Worm (Caenorhabditis elegans): Measurements from ENCODE around the gene clec-68.

Gene clec-68

ce11 chrIV:3947377-3947956 is 21.2 kb downstream of the clec-68 start:
- 0 out of 2 replicates have a peak, but pooled peaks have one; percentile 32 for TF ChIP-seq scrt-1 (GFP tag; IDR thresholded peaks at IDR 0.05)

ce11 chrIV:3956095-3956494 is 29.9 kb downstream of the clec-68 start, which contains the start of gene clec-73:
clec-73 (minus strand) TSS chrIV:3956195.
- TF ChIP-seq hmg-4 (GFP tag; optimal IDR thresholded peaks at IDR 0.05) (no peak), pes-1 (GFP tag; IDR thresholded peaks at IDR 0.05) (no peak), B0310.2 (tag; optimal IDR thresholded peaks at IDR 0.05) (no peak), flt-1 (GFP tag; IDR thresholded peaks at IDR 0.05) (no peak), sea-1 (GFP tag; conservative IDR thresholded peaks at IDR 0.05) (no peak), ets-7 (tag; optimal IDR thresholded peaks at IDR 0.05) (no peak), hnd-1 (tag; optimal IDR thresholded peaks at IDR 0.05) (no peak), ama-1 (optimal IDR thresholded peaks at IDR 0.05) (no peak), ceh-36 (tag; optimal IDR thresholded peaks at IDR 0.05) (no peak), scrt-1 (GFP tag; IDR thresholded peaks at IDR 0.05) (no peak), F13C5.2 (tag; optimal IDR thresholded peaks at IDR 0.05) (no peak)

DNA sequence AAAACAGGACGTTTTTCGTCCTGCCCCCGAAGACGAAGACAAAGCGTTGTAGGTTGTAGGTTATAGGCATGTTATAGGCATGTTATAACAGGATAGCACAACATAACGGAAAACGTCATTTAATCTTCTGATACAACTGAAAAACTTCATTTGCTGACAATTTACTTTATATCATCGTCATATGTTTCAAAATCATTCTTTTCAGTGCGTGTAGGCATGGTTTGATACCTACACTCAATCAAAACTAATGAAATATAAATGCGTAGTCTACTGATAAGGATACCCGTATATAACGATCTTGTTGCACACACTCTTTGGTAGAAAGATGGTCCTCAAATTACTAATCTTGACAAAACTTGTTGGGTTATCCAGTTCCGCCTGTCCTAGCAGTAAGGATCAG is 30.5 kb downstream of the clec-68 start, which contains the start of gene clec-74:
TSS of gene clec-74 (plus strand) at position 301 of the 400 bp plus-strand sequence.
- no peak for TF ChIP-seq pes-1 (GFP tag; IDR thresholded peaks at IDR 0.05)
- TF ChIP-seq sea-1 (GFP tag; conservative IDR thresholded peaks at IDR 0.05), result no peak
- TF ChIP-seq F13C5.2 (tag; optimal IDR thresholded peaks at IDR 0.05), result no peak
- TF ChIP-seq hnd-1 (tag; optimal IDR thresholded peaks at IDR 0.05), result no peak
- TF ChIP-seq hmg-4 (GFP tag; optimal IDR thresholded peaks at IDR 0.05), result no peak
- TF ChIP-seq tra-4 (tag; optimal IDR thresholded peaks at IDR 0.05), result no peak
- TF ChIP-seq ceh-36 (tag; optimal IDR thresholded peaks at IDR 0.05), result no peak
- TF ChIP-seq ceh-13 (GFP tag; optimal IDR thresholded peaks at IDR 0.05), result no peak
- TF ChIP-seq B0310.2 (tag; optimal IDR thresholded peaks at IDR 0.05), result no peak
- no peak for TF ChIP-seq ama-1 (optimal IDR thresholded peaks at IDR 0.05)
- TF ChIP-seq flt-1 (GFP tag; IDR thresholded peaks at IDR 0.05), result no peak
- no peak for TF ChIP-seq scrt-1 (GFP tag; IDR thresholded peaks at IDR 0.05)

DNA sequence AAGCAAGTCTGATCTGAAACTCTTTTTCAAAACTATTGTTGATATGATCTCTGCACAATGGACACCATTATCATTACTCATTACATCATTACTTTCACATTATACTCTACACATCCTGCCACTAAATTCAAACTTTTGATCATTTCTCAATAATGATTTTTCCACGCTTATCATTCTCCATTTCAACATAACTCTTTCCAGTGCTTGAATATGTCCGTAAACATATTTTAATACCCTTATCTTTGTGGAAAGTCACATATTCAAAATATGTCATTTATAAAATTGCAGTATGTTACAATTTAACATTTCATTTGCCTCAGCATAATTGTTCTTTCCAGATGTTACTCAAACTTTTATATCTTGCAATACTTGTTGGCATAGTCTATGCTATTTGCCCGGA is 34.2 kb downstream of the clec-68 start, which contains the start of gene clec-75:
TSS of gene clec-75 (plus strand) at position 339 of the 400 bp plus-strand sequence.
- TF ChIP-seq hmbx-1 (tag; optimal IDR thresholded peaks at IDR 0.05) (no peak), ceh-13 (GFP tag; optimal IDR thresholded peaks at IDR 0.05) (no peak), hmg-4 (GFP tag; optimal IDR thresholded peaks at IDR 0.05) (no peak), tbx-11 (GFP tag; IDR thresholded peaks at IDR 0.05) (no peak), flt-1 (GFP tag; IDR thresholded peaks at IDR 0.05) (no peak), ceh-36 (tag; optimal IDR thresholded peaks at IDR 0.05) (no peak), hnd-1 (tag; optimal IDR thresholded peaks at IDR 0.05) (no peak), tra-4 (tag; optimal IDR thresholded peaks at IDR 0.05) (no peak), F13C5.2 (tag; optimal IDR thresholded peaks at IDR 0.05) (no peak), pes-1 (GFP tag; IDR thresholded peaks at IDR 0.05) (no peak), ama-1 (optimal IDR thresholded peaks at IDR 0.05) (no peak), sea-1 (GFP tag; conservative IDR thresholded peaks at IDR 0.05) (no peak), scrt-1 (GFP tag; IDR thresholded peaks at IDR 0.05) (no peak), B0310.2 (tag; optimal IDR thresholded peaks at IDR 0.05) (no peak), tbx-37 (GFP tag; conservative IDR thresholded peaks at IDR 0.05) (no peak)

DNA sequence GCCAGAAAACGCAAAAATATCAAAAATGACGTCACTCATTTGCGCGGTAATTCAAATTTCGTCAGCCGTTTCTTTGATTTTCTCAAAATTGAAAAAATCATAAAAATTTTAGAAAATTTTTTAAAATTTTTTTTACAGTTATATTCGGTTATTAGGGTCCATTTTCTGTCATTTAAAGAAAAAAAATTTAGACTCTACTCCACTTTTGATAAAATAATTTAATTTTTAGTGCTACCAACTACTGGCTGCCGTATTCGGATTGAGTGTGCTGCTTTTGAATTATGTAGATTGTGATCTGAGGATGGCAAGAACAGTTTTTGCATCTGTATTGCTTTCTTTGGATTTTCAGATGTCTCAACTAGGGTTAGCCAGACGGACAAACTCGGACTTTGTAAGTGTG is 36.4 kb downstream of the clec-68 start, which contains the start of gene Y46C8AM.1:
TSS of gene Y46C8AM.1 (plus strand) at position 301 of the 400 bp plus-strand sequence.
- no peak for TF ChIP-seq B0310.2 (tag; optimal IDR thresholded peaks at IDR 0.05)
- no peak for TF ChIP-seq ets-7 (tag; optimal IDR thresholded peaks at IDR 0.05)
- TF ChIP-seq flt-1 (GFP tag; IDR thresholded peaks at IDR 0.05), result no peak
- TF ChIP-seq ceh-36 (tag; optimal IDR thresholded peaks at IDR 0.05), result no peak
- TF ChIP-seq ceh-13 (GFP tag; optimal IDR thresholded peaks at IDR 0.05), result no peak
- no peak for TF ChIP-seq tbx-11 (GFP tag; IDR thresholded peaks at IDR 0.05)
- TF ChIP-seq pes-1 (GFP tag; IDR thresholded peaks at IDR 0.05), result no peak
- TF ChIP-seq hmg-4 (GFP tag; optimal IDR thresholded peaks at IDR 0.05), result no peak
- TF ChIP-seq hnd-1 (tag; optimal IDR thresholded peaks at IDR 0.05), result no peak
- no peak for TF ChIP-seq ama-1 (optimal IDR thresholded peaks at IDR 0.05)
- TF ChIP-seq hmbx-1 (tag; optimal IDR thresholded peaks at IDR 0.05), result no peak
- no peak for TF ChIP-seq aly-1 (tag; optimal IDR thresholded peaks at IDR 0.05)

DNA sequence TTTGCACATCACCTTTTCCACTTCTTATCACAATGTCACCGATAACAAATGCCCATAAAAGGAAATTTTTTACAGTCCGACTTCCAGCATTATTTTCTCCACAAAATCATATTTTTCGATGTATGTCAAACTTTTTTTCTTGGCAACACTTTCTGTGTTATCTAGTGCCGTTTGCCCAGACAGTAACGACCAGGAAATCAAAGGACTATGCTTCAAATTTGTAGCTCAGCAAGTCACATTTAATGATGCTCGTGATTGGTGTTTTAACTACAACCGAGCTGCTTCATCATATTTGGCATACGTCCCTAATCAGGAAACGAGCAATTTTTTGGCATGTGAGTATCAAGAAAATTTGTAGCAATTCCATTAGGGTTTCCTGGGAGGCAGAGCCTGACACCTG is 37.3 kb downstream of the clec-68 start:
- no peak for TF ChIP-seq F13C5.2 (tag; optimal IDR thresholded peaks at IDR 0.05)
- no peak for TF ChIP-seq sea-1 (GFP tag; conservative IDR thresholded peaks at IDR 0.05)
- no peak for TF ChIP-seq tbx-11 (GFP tag; IDR thresholded peaks at IDR 0.05)
- TF ChIP-seq hnd-1 (tag; optimal IDR thresholded peaks at IDR 0.05), result no peak
- TF ChIP-seq hmg-4 (GFP tag; optimal IDR thresholded peaks at IDR 0.05), result no peak
- TF ChIP-seq B0310.2 (tag; optimal IDR thresholded peaks at IDR 0.05), result no peak
- TF ChIP-seq ama-1 (optimal IDR thresholded peaks at IDR 0.05), result no peak
- no peak for TF ChIP-seq aly-1 (tag; optimal IDR thresholded peaks at IDR 0.05)
- no peak for TF ChIP-seq hmbx-1 (tag; optimal IDR thresholded peaks at IDR 0.05)
- no peak for TF ChIP-seq ceh-13 (GFP tag; optimal IDR thresholded peaks at IDR 0.05)
- no peak for TF ChIP-seq tra-4 (tag; optimal IDR thresholded peaks at IDR 0.05)
- TF ChIP-seq scrt-1 (GFP tag; IDR thresholded peaks at IDR 0.05), result no peak
- TF ChIP-seq tbx-37 (GFP tag; conservative IDR thresholded peaks at IDR 0.05), result no peak
- TF ChIP-seq flt-1 (GFP tag; IDR thresholded peaks at IDR 0.05), result no peak
- TF ChIP-seq ets-7 (tag; optimal IDR thresholded peaks at IDR 0.05), result no peak
- TF ChIP-seq ceh-36 (tag; optimal IDR thresholded peaks at IDR 0.05), result no peak
- no peak for TF ChIP-seq pes-1 (GFP tag; IDR thresholded peaks at IDR 0.05)

DNA sequence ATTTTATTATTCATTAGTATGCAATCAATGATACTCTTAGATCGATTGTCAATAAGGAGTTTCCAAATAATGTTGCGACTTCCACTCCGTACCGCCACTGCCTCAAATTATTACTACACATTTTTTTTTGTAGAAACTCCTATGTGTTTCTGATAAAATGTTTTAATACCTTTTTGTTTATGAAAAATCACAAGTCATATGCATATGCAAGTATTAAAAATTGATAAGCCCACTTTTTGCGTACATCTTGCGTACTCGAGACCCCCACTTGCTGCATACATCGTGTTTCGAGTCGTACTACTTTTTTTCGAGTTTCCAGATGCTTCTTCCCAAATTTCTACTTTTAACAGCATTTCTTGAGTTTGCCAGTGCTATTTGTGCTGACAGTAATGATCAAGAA is 38.8 kb downstream of the clec-68 start, which contains the start of gene clec-76:
TSS of gene clec-76 (plus strand) at position 234 of the 400 bp plus-strand sequence.
- TF ChIP-seq ceh-36 (tag; optimal IDR thresholded peaks at IDR 0.05) (no peak), hmbx-1 (tag; optimal IDR thresholded peaks at IDR 0.05) (no peak), tbx-37 (GFP tag; conservative IDR thresholded peaks at IDR 0.05) (no peak), tra-4 (tag; optimal IDR thresholded peaks at IDR 0.05) (no peak), ets-7 (tag; optimal IDR thresholded peaks at IDR 0.05) (no peak), ceh-13 (GFP tag; optimal IDR thresholded peaks at IDR 0.05) (no peak), scrt-1 (GFP tag; IDR thresholded peaks at IDR 0.05) (no peak), ama-1 (optimal IDR thresholded peaks at IDR 0.05) (no peak), flt-1 (GFP tag; IDR thresholded peaks at IDR 0.05) (no peak)

All from whole organism, early embryonic.